Worm (Caenorhabditis elegans): ENCODE data around the gene F47C12.6.

F47C12.6 gene

ce11 chrIV:4034883-4035282, 41.7 kb upstream of the F47C12.6 start, which contains the start of gene hlh-30 (continued):
- TF ChIP-seq duxl-1 (tag; optimal IDR thresholded peaks at IDR 0.05; ENCODE audit: poor library complexity) (no peak), ceh-28 (tag; optimal IDR thresholded peaks at IDR 0.05) (no peak), hmg-1.1 (GFP tag; IDR thresholded peaks at IDR 0.05) (peak; percentile 87), daf-12 (tag; optimal IDR thresholded peaks at IDR 0.05) (no peak), zip-2 (tag; optimal IDR thresholded peaks at IDR 0.05) (no peak), nhr-102 (tag; optimal IDR thresholded peaks at IDR 0.05) (no peak), snpc-1.2 (GFP tag; IDR thresholded peaks at IDR 0.05) (no peak), zip-11 (GFP tag; IDR thresholded peaks at IDR 0.05) (no peak), aly-2 (tag; optimal IDR thresholded peaks at IDR 0.05) (no peak), sdz-12 (GFP tag; optimal IDR thresholded peaks at IDR 0.05) (no peak), daf-19 (GFP tag; conservative IDR thresholded peaks at IDR 0.05) (no peak), nhr-42 (GFP tag; IDR thresholded peaks at IDR 0.05) (no peak), lin-13 (GFP tag; optimal IDR thresholded peaks at IDR 0.05) (no peak), lin-15B (tag; optimal IDR thresholded peaks at IDR 0.05) (no peak), saeg-2 (GFP tag; IDR thresholded peaks at IDR 0.05) (no peak), vab-7 (GFP tag; IDR thresholded peaks at IDR 0.05) (no peak), ctbp-1 (GFP tag; IDR thresholded peaks at IDR 0.05) (peak; percentile 76), nhr-25 (tag; optimal IDR thresholded peaks at IDR 0.05; ENCODE audit: borderline replicate concordance, insufficient read depth) (no peak), hlh-11 (tag; optimal IDR thresholded peaks at IDR 0.05) (peak; percentile 47), dpl-1 (GFP tag; optimal IDR thresholded peaks at IDR 0.05) (no peak), Y75B8A.6 (GFP tag; IDR thresholded peaks at IDR 0.05) (no peak), zfp-3 (GFP tag; conservative IDR thresholded peaks at IDR 0.05) (no peak), ZK337.2 (GFP tag; IDR thresholded peaks at IDR 0.05) (no peak), F10B5.3 (tag; optimal IDR thresholded peaks at IDR 0.05) (no peak), tra-1 (GFP tag; IDR thresholded peaks at IDR 0.05) (0 out of 2 replicates have a peak, but pooled peaks have one; percentile 38), mxl-3 (GFP tag; optimal IDR thresholded peaks at IDR 0.05) (no peak), nhr-77 (tag; optimal IDR thresholded peaks at IDR 0.05) (no peak), mdl-1 (tag; optimal IDR thresholded peaks at IDR 0.05) (peak in 1 of 2 experiments; percentile 35), unc-62 (GFP tag; optimal IDR thresholded peaks at IDR 0.05 in 1 of 2) (no peak), unc-62 (tag; optimal IDR thresholded peaks at IDR 0.05) (no peak), zag-1 (tag; optimal IDR thresholded peaks at IDR 0.05) (no peak), dmd-6 (GFP tag; IDR thresholded peaks at IDR 0.05) (peak; percentile 70), lir-3 (tag; optimal IDR thresholded peaks at IDR 0.05) (no peak), hlh-30 (tag; optimal IDR thresholded peaks at IDR 0.05; ENCODE audit: insufficient read depth) (no peak), pha-4 (GFP tag; IDR thresholded peaks at IDR 0.05) (0 out of 2 replicates have a peak, but pooled peaks have one; percentile 7), pha-4 (tag; optimal IDR thresholded peaks at IDR 0.05) (no peak), F37D6.2 (tag; optimal IDR thresholded peaks at IDR 0.05) (peak; percentile 68), attf-4 (tag; optimal IDR thresholded peaks at IDR 0.05) (no peak), nhr-28 (tag; optimal IDR thresholded peaks at IDR 0.05) (peak; percentile 9), nhr-48 (tag; optimal IDR thresholded peaks at IDR 0.05) (peak; percentile 20), madf-5 (GFP tag; IDR thresholded peaks at IDR 0.05) (no peak), F44E2.7 (GFP tag; IDR thresholded peaks at IDR 0.05) (no peak), Y5F2A.4 (GFP tag; optimal IDR thresholded peaks at IDR 0.05) (no peak), ceh-82 (tag; optimal IDR thresholded peaks at IDR 0.05) (no peak), nhr-111 (GFP tag; optimal IDR thresholded peaks at IDR 0.05) (no peak), tag-97 (GFP tag; IDR thresholded peaks at IDR 0.05) (no peak), zfp-2 (tag; optimal IDR thresholded peaks at IDR 0.05) (no peak), arid-1 (GFP tag; conservative IDR thresholded peaks at IDR 0.05) (no peak), php-3 (GFP tag; IDR thresholded peaks at IDR 0.05) (no peak), D1046.2 (GFP tag; IDR thresholded peaks at IDR 0.05) (no peak), egl-27 (tag; optimal IDR thresholded peaks at IDR 0.05) (no peak), Y48G9A.11 (GFP tag; IDR thresholded peaks at IDR 0.05) (no peak)
